Worm (Caenorhabditis elegans): ENCODE results near the gene clec-264.
A peak's percentile ranks its signal among the peaks of the same experiment; 100 is the strongest.

ce11 chrV:20832554-20832963, 17.9 kb downstream of the clec-264 start:
- TF ChIP-seq klf-2 (GFP tag; conservative IDR thresholded peaks at IDR 0.05) (no peak), cog-1 (tag; optimal IDR thresholded peaks at IDR 0.05) (peak; percentile 30), flt-1 (GFP tag; IDR thresholded peaks at IDR 0.05) (peak; percentile 29; the same call in 1 of the 2 replicates), ztf-23 (GFP tag; IDR thresholded peaks at IDR 0.05) (no peak), med-1 (GFP tag; optimal IDR thresholded peaks at IDR 0.05; ENCODE audit: insufficient read depth) (no peak)
